Worm (Caenorhabditis elegans) whole organism, L4 larva: Measurements from ENCODE around the gene T28C12.1.

ENCODE experiments used
- D1046.2 ChIP-seq: fragments of 200-800 bp; sonication (Bioruptor generic); IDR thresholded peaks from 2 replicates; pipeline ENCODE4 v1.3.6; 2022; ENCODE audit warnings: missing genetic modification characterization, missing compliant biosample characterization
- F10B5.3 ChIP-seq: sonication (generic microtip); optimal IDR thresholded peaks from 2 replicates; lab custom pipeline; 2016; ENCODE audit warnings: mild to moderate bottlenecking, missing genetic modification characterization, missing compliant biosample characterization
- F26F4.8 ChIP-seq: fragments of 200-800 bp; sonication (Bioruptor generic); conservative IDR thresholded peaks from 2 replicates; pipeline ENCODE4 v1.3.6; 2022; ENCODE audit warnings: missing genetic modification characterization, missing compliant biosample characterization
- R02D3.7 ChIP-seq: fragments of 150-350 bp; sonication (generic microtip); optimal IDR thresholded peaks from 3 replicates; lab custom pipeline; 2014; ENCODE audit warnings: missing biosample characterization, missing genetic modification characterization
- T20F7.1 ChIP-seq: fragments of 200-800 bp; sonication (Bioruptor generic); optimal IDR thresholded peaks from 2 replicates; lab custom pipeline; 2018; ENCODE audit warnings: mild to moderate bottlenecking, missing genetic modification characterization, missing compliant biosample characterization
- Y105C5A.15 ChIP-seq: fragments of 200-800 bp; sonication (Bioruptor generic); IDR thresholded peaks from 2 replicates; pipeline ENCODE4 v1.3.6; 2022; ENCODE audit warnings: missing genetic modification characterization, missing compliant biosample characterization
- Y48G9A.11 ChIP-seq: fragments of 200-800 bp; sonication (Bioruptor generic); IDR thresholded peaks from 2 replicates; pipeline ENCODE4 v1.3.6; 2022; ENCODE audit warnings: missing genetic modification reagents, missing genetic modification characterization, missing compliant biosample characterization
- Y75B8A.6 ChIP-seq: fragments of 200-800 bp; sonication (Bioruptor generic); IDR thresholded peaks from 2 replicates; pipeline ENCODE4 v1.3.6; 2022; ENCODE audit warnings: missing genetic modification reagents, missing genetic modification characterization, missing compliant biosample characterization
- ZK546.5 ChIP-seq, 2 experiments: sonication (generic microtip); optimal IDR thresholded peaks; 2 replicates each; lab custom pipeline; 2017; ENCODE audit warnings: missing biosample characterization in 2 of 2, missing genetic modification characterization in 2 of 2
- attf-4 ChIP-seq: sonication (generic microtip); optimal IDR thresholded peaks from 3 replicates; lab custom pipeline; 2017; ENCODE audit warnings: missing biosample characterization, missing genetic modification characterization
- ceh-20 ChIP-seq: fragments of 200-800 bp; sonication (Bioruptor generic); IDR thresholded peaks from 2 replicates; pipeline ENCODE4 v1.3.6; 2022; ENCODE audit warnings: missing genetic modification reagents, missing genetic modification characterization, missing compliant biosample characterization
- ceh-28 ChIP-seq: fragments of 150-350 bp; optimal IDR thresholded peaks from 2 replicates; lab custom pipeline; 2014; ENCODE audit warnings: missing biosample characterization, missing genetic modification reagents, missing genetic modification characterization
- ceh-82 ChIP-seq: sonication (generic microtip); optimal IDR thresholded peaks from 2 replicates; lab custom pipeline; 2017; ENCODE audit warnings: missing biosample characterization, missing genetic modification characterization
- ces-1 ChIP-seq: fragments of 150-350 bp; sonication (generic microtip); optimal IDR thresholded peaks from 4 replicates; lab custom pipeline; 2014; ENCODE audit warnings: missing biosample characterization, missing genetic modification reagents, missing genetic modification characterization
- cey-2 ChIP-seq: sonication (generic microtip); optimal IDR thresholded peaks from 3 replicates; lab custom pipeline; 2017; ENCODE audit warnings: missing genetic modification characterization, mild to moderate bottlenecking, missing compliant biosample characterization, antibody characterized with exemption, borderline replicate concordance; ENCODE audit not compliant: insufficient read depth
- ctbp-1 ChIP-seq: fragments of 200-800 bp; sonication (Bioruptor generic); IDR thresholded peaks from 2 replicates; pipeline ENCODE4 v1.3.6; 2022; ENCODE audit warnings: missing genetic modification reagents, missing genetic modification characterization, missing compliant biosample characterization
- daf-8 ChIP-seq: fragments of 200-800 bp; sonication (Bioruptor generic); IDR thresholded peaks from 2 replicates; pipeline ENCODE4 v1.3.6; 2022; ENCODE audit warnings: missing genetic modification characterization, missing compliant biosample characterization
- dmd-6 ChIP-seq: fragments of 200-800 bp; sonication (Bioruptor generic); IDR thresholded peaks from 2 replicates; pipeline ENCODE4 v1.3.6; 2022; ENCODE audit warnings: missing genetic modification reagents, missing genetic modification characterization, missing compliant biosample characterization
- dmd-8 ChIP-seq: fragments of 200-800 bp; sonication (Bioruptor generic); IDR thresholded peaks from 2 replicates; pipeline ENCODE4 v1.3.6; 2022; ENCODE audit warnings: missing genetic modification characterization, missing compliant biosample characterization
- dmd-9 ChIP-seq: fragments of 200-800 bp; sonication (Bioruptor generic); IDR thresholded peaks from 2 replicates; pipeline ENCODE4 v1.3.6; 2022; ENCODE audit warnings: missing genetic modification reagents, missing genetic modification characterization, missing compliant biosample characterization
- dve-1 ChIP-seq: sonication (generic microtip); optimal IDR thresholded peaks from 2 replicates; lab custom pipeline; 2017; ENCODE audit warnings: antibody characterized with exemption, mild to moderate bottlenecking, missing genetic modification characterization, missing compliant biosample characterization; ENCODE audit not compliant: insufficient read depth
- hif-1 ChIP-seq, 2 experiments: sonication (generic microtip); optimal IDR thresholded peaks; 2 replicates each; lab custom pipeline; 2016 to 2017; ENCODE audit warnings: missing compliant biosample characterization in 2 of 2, missing genetic modification characterization in 2 of 2, missing genetic modification reagents in 2 of 2, missing genotype in 2 of 2, mild to moderate bottlenecking in 1 of 2
- hmg-1.1 ChIP-seq: fragments of 200-800 bp; sonication (Bioruptor generic); IDR thresholded peaks from 2 replicates; pipeline ENCODE4 v1.3.6; 2022; ENCODE audit warnings: missing genetic modification reagents, missing genetic modification characterization, missing compliant biosample characterization
- jun-1 ChIP-seq: fragments of 150-350 bp; optimal IDR thresholded peaks from 2 replicates; lab custom pipeline; 2014; ENCODE audit warnings: missing biosample characterization, missing genetic modification reagents, missing genetic modification characterization
- lin-1 ChIP-seq: fragments of 200-800 bp; sonication (Bioruptor generic); IDR thresholded peaks from 2 replicates; pipeline ENCODE4 v1.3.6; 2022; ENCODE audit warnings: missing genetic modification reagents, missing genetic modification characterization, missing compliant biosample characterization
- lin-15B ChIP-seq: fragments of 150-350 bp; sonication (generic microtip); optimal IDR thresholded peaks from 3 replicates; lab custom pipeline; 2014; ENCODE audit warnings: missing biosample characterization, missing genetic modification characterization
- madf-5 ChIP-seq, 2 experiments: fragments of 200-800 bp; sonication (Bioruptor generic); IDR thresholded peaks; 2 replicates each; pipeline ENCODE4 v1.3.6; 2022; ENCODE audit warnings: missing compliant biosample characterization in 2 of 2, missing genetic modification characterization in 2 of 2
- madf-9 ChIP-seq: fragments of 200-800 bp; sonication (Bioruptor generic); conservative IDR thresholded peaks from 2 replicates; pipeline ENCODE4 v1.3.6; 2022; ENCODE audit warnings: missing genetic modification reagents, missing genetic modification characterization, missing compliant biosample characterization
- mdl-1 ChIP-seq, 2 experiments: fragments of 150-350 bp in 1 of 2; sonication (generic microtip) in 1 of 2; optimal IDR thresholded peaks; 2 replicates each; lab custom pipeline; 2014 to 2017; ENCODE audit warnings: missing biosample characterization in 2 of 2, missing genetic modification characterization in 2 of 2
- mdt-29 ChIP-seq: fragments of 200-800 bp; sonication (Bioruptor generic); IDR thresholded peaks from 2 replicates; pipeline ENCODE4 v1.3.6; 2022; ENCODE audit warnings: missing genetic modification reagents, missing genetic modification characterization, missing compliant biosample characterization
- nhr-10 ChIP-seq: fragments of 150-350 bp; optimal IDR thresholded peaks from 2 replicates; lab custom pipeline; 2014; ENCODE audit warnings: missing biosample characterization, missing genetic modification characterization
- nhr-102 ChIP-seq: sonication (generic microtip); optimal IDR thresholded peaks from 2 replicates; lab custom pipeline; 2016; ENCODE audit warnings: mild to moderate bottlenecking, missing genetic modification characterization, moderate library complexity, missing compliant biosample characterization
- nhr-28 ChIP-seq: fragments of 150-350 bp; optimal IDR thresholded peaks from 2 replicates; lab custom pipeline; 2014; ENCODE audit warnings: missing biosample characterization, missing genetic modification characterization
- nhr-41 ChIP-seq: fragments of 200-800 bp; sonication (Bioruptor generic); IDR thresholded peaks from 2 replicates; pipeline ENCODE4 v1.3.6; 2022; ENCODE audit warnings: missing genetic modification reagents, missing genetic modification characterization, missing compliant biosample characterization
- nhr-42 ChIP-seq: fragments of 200-800 bp; sonication (Bioruptor generic); IDR thresholded peaks from 2 replicates; pipeline ENCODE4 v1.3.6; 2022; ENCODE audit warnings: missing genetic modification characterization, missing compliant biosample characterization
- nhr-76 ChIP-seq: fragments of 150-350 bp; optimal IDR thresholded peaks from 2 replicates; lab custom pipeline; 2014; ENCODE audit warnings: missing biosample characterization, missing genetic modification characterization
- php-3 ChIP-seq: fragments of 200-800 bp; sonication (Bioruptor generic); IDR thresholded peaks from 2 replicates; pipeline ENCODE4 v1.3.6; 2022; ENCODE audit warnings: missing genetic modification reagents, missing genetic modification characterization, missing compliant biosample characterization
- pqm-1 ChIP-seq: sonication (generic microtip); optimal IDR thresholded peaks from 2 replicates; lab custom pipeline; 2017; ENCODE audit warnings: missing biosample characterization, missing genetic modification characterization
- rbr-2 ChIP-seq: sonication (generic microtip); optimal IDR thresholded peaks from 2 replicates; lab custom pipeline; 2016; ENCODE audit warnings: missing genotype, missing genetic modification characterization, missing compliant biosample characterization
- snpc-1.2 ChIP-seq: fragments of 200-800 bp; sonication (Bioruptor generic); IDR thresholded peaks from 2 replicates; pipeline ENCODE4 v1.3.6; 2022; ENCODE audit warnings: missing genetic modification reagents, missing genetic modification characterization, missing compliant biosample characterization
- spr-3 ChIP-seq: fragments of 200-800 bp; sonication (Bioruptor generic); optimal IDR thresholded peaks from 2 replicates; lab custom pipeline; 2018; ENCODE audit warnings: mild to moderate bottlenecking, missing genetic modification characterization, missing compliant biosample characterization
- tag-97 ChIP-seq: fragments of 200-800 bp; sonication (Bioruptor generic); IDR thresholded peaks from 2 replicates; pipeline ENCODE4 v1.3.6; 2022; ENCODE audit warnings: missing genetic modification characterization, missing compliant biosample characterization
- unc-130 ChIP-seq: sonication (generic microtip); optimal IDR thresholded peaks from 2 replicates; lab custom pipeline; 2016; ENCODE audit warnings: missing genetic modification reagents, missing genetic modification characterization, missing compliant biosample characterization
- unc-39 ChIP-seq: sonication (generic microtip); optimal IDR thresholded peaks from 2 replicates; lab custom pipeline; 2017; ENCODE audit warnings: missing biosample characterization, missing genetic modification characterization
- unc-62 ChIP-seq, 3 experiments: fragments of 150-350 bp in 1 of 3; sonication (generic microtip); optimal IDR thresholded peaks in 2 of 3; peaks in 1 of 3; 1 replicate in 1 of 3; 2 replicates in 2 of 3; lab custom pipeline; 2014 to 2017; ENCODE audit warnings: missing biosample characterization in 3 of 3, missing genetic modification characterization in 3 of 3, missing genetic modification reagents in 3 of 3, missing genotype in 1 of 3
- vab-7 ChIP-seq: fragments of 200-800 bp; sonication (Bioruptor generic); IDR thresholded peaks from 2 replicates; pipeline ENCODE4 v1.3.6; 2022; ENCODE audit warnings: missing genetic modification reagents, missing genetic modification characterization, missing compliant biosample characterization
- zag-1 ChIP-seq: fragments of 150-350 bp; optimal IDR thresholded peaks from 2 replicates; lab custom pipeline; 2014; ENCODE audit warnings: missing biosample characterization, missing genetic modification characterization
- zfp-2 ChIP-seq: sonication (generic microtip); optimal IDR thresholded peaks from 2 replicates; lab custom pipeline; 2016; ENCODE audit warnings: mild to moderate bottlenecking, missing genetic modification characterization, missing compliant biosample characterization
- zfp-3 ChIP-seq: fragments of 200-800 bp; sonication (Bioruptor generic); conservative IDR thresholded peaks from 2 replicates; pipeline ENCODE4 v1.3.6; 2022; ENCODE audit warnings: missing genetic modification reagents, missing genetic modification characterization, missing compliant biosample characterization
- ztf-11 ChIP-seq: fragments of 150-350 bp; optimal IDR thresholded peaks from 2 replicates; lab custom pipeline; 2014; ENCODE audit warnings: missing biosample characterization, missing genetic modification characterization

T28C12.1 gene

ce11 chrV:6335226-6335625, 3.5 kb downstream of the T28C12.1 start (continued):
- TF ChIP-seq unc-39 (tag; lab: Kevin White, UChicago) (no peak), hif-1 (tag; optimal IDR thresholded peaks at IDR 0.05; lab: Kevin White, UChicago) (no peak), zfp-3 (GFP tag; lab: Robert Waterston, UW) (peak; percentile 66; the same call in 1 of the 2 replicates), ctbp-1 (no peak; the same call in 1 of the 2 replicates), dmd-8 (GFP tag; lab: Robert Waterston, UW) (peak; percentile 98), F26F4.8 (GFP tag; lab: Robert Waterston, UW) (peak; percentile 74; the same call in 1 of the 2 replicates), tag-97 (no peak), zag-1 (tag; lab: Kevin White, UChicago) (no peak), snpc-1.2 (peak; percentile 88), ztf-11 (tag; lab: Kevin White, UChicago) (no peak), F10B5.3 (no peak), T20F7.1 (GFP tag; lab: Kevin White, UChicago) (no peak), vab-7 (GFP tag; lab: Robert Waterston, UW) (peak; percentile 80), R02D3.7 (tag; lab: Kevin White, UChicago) (no peak), spr-3 (GFP tag; lab: Kevin White, UChicago) (peak; percentile 15), Y105C5A.15 (GFP tag; lab: Robert Waterston, UW) (no peak), madf-9 (peak; percentile 66), attf-4 (tag; lab: Kevin White, UChicago) (no peak), lin-15B (tag; lab: Kevin White, UChicago) (no peak), ceh-82 (tag; lab: Kevin White, UChicago) (no peak), rbr-2 (tag; lab: Kevin White, UChicago) (no peak), daf-8 (GFP tag; lab: Robert Waterston, UW) (no peak), nhr-41 (GFP tag; lab: Robert Waterston, UW) (peak; percentile 77; the same call in 1 of the 2 replicates), lin-1 (GFP tag; lab: Robert Waterston, UW) (peak; percentile 88), madf-5 (GFP tag; IDR thresholded peaks at IDR 0.05; lab: Robert Waterston, UW) (peak; percentile 79 to 82), dmd-6 (GFP tag; lab: Robert Waterston, UW) (no peak; the same call in 1 of the 2 replicates), dmd-9 (0 out of 2 replicates have a peak, but pooled peaks have one; percentile 21), nhr-76 (tag; lab: Kevin White, UChicago) (no peak), mdl-1 (tag; optimal IDR thresholded peaks at IDR 0.05; lab: Kevin White, UChicago) (no peak), hmg-1.1 (GFP tag; lab: Robert Waterston, UW) (peak; percentile 49; the same call in 1 of the 2 replicates), D1046.2 (peak; percentile 72; the same call in 1 of the 2 replicates), nhr-10 (tag; lab: Kevin White, UChicago) (no peak), php-3 (peak; percentile 64; the same call in 1 of the 2 replicates), cey-2 (tag; lab: Kevin White, UChicago) (no peak), jun-1 (tag; lab: Kevin White, UChicago) (no peak), ceh-20 (GFP tag; lab: Robert Waterston, UW) (no peak), unc-130 (GFP tag; lab: Kevin White, UChicago) (no peak), zfp-2 (tag; lab: Kevin White, UChicago) (no peak), ceh-28 (tag; lab: Kevin White, UChicago) (no peak), nhr-102 (tag; lab: Kevin White, UChicago) (no peak), Y75B8A.6 (GFP tag; lab: Robert Waterston, UW) (peak; percentile 45; the same call in 1 of the 2 replicates), nhr-42 (0 out of 2 replicates have a peak, but pooled peaks have one; percentile 43), pqm-1 (tag; lab: Kevin White, UChicago) (no peak), ZK546.5 (tag; optimal IDR thresholded peaks at IDR 0.05; lab: Kevin White, UChicago) (no peak), nhr-28 (tag; lab: Kevin White, UChicago) (no peak), unc-62 (GFP tag; optimal IDR thresholded peaks at IDR 0.05 in 1 of 2; lab: Kevin White, UChicago) (no peak), unc-62 (tag; optimal IDR thresholded peaks at IDR 0.05; lab: Kevin White, UChicago) (no peak), Y48G9A.11 (GFP tag; lab: Robert Waterston, UW) (peak; percentile 81; the same call in 1 of the 2 replicates), dve-1 (tag; lab: Kevin White, UChicago) (no peak), ces-1 (GFP tag; lab: Kevin White, UChicago) (no peak), mdt-29 (no peak)
